Worm (Caenorhabditis elegans) whole organism, midembryonic: ENCODE results near the gene chca-1.

Experiments used
- T22C8.4 ChIP-seq: fragments of 200-800 bp; sonication (Bioruptor generic); IDR thresholded peaks from 2 replicates; pipeline ENCODE4 v1.3.6; 2022; ENCODE audit warnings: missing genetic modification characterization, missing compliant biosample characterization
- cog-1 ChIP-seq: sonication (generic microtip); optimal IDR thresholded peaks from 2 replicates; lab custom pipeline; 2016; ENCODE audit warnings: missing genetic modification characterization, missing compliant biosample characterization
- flt-1 ChIP-seq: fragments of 200-800 bp; sonication (Bioruptor generic); IDR thresholded peaks from 2 replicates; pipeline ENCODE4 v1.3.6; 2022; ENCODE audit warnings: missing genetic modification characterization, missing compliant biosample characterization
- klf-2 ChIP-seq: fragments of 200-800 bp; sonication (Bioruptor generic); conservative IDR thresholded peaks from 2 replicates; pipeline ENCODE4 v1.3.6; 2022; ENCODE audit warnings: missing genetic modification reagents, missing genetic modification characterization, missing compliant biosample characterization
- ref-1 ChIP-seq: fragments of 200-800 bp; sonication (Bioruptor generic); conservative IDR thresholded peaks from 2 replicates; pipeline ENCODE4 v1.3.6; 2022; ENCODE audit warnings: missing genetic modification reagents, missing genetic modification characterization, missing compliant biosample characterization
- tab-1 ChIP-seq: fragments of 200-800 bp; sonication (Bioruptor generic); IDR thresholded peaks from 2 replicates; pipeline ENCODE4 v1.3.6; 2022; ENCODE audit warnings: missing genetic modification characterization, missing compliant biosample characterization
- ztf-23 ChIP-seq: fragments of 200-800 bp; sonication (Bioruptor generic); IDR thresholded peaks from 2 replicates; pipeline ENCODE4 v1.3.6; 2022; ENCODE audit warnings: missing genetic modification reagents, missing genetic modification characterization, missing compliant biosample characterization
- ztf-29 ChIP-seq: fragments of 200-800 bp; sonication (Bioruptor generic); IDR thresholded peaks from 2 replicates; pipeline ENCODE4 v1.3.6; 2022; ENCODE audit warnings: missing genetic modification reagents, missing genetic modification characterization, missing compliant biosample characterization

ce11 chrIV:9617358-9617757 is 33.8 kb upstream of the chca-1 start:
- no peak for TF ChIP-seq ztf-23
- no peak for TF ChIP-seq T22C8.4
- no peak for TF ChIP-seq ref-1 (GFP tag; lab: Robert Waterston, UW)
- TF ChIP-seq tab-1 (GFP tag; lab: Robert Waterston, UW), result no peak
- TF ChIP-seq flt-1 (GFP tag; lab: Robert Waterston, UW), result 0 out of 2 replicates have a peak, but pooled peaks have one; percentile 25
- TF ChIP-seq cog-1, result no peak
- no peak for TF ChIP-seq klf-2 (GFP tag; lab: Robert Waterston, UW)
- TF ChIP-seq ztf-29, result no peak
